Worm (Caenorhabditis elegans) whole organism, L3 larva: ENCODE measurements around the gene F54D10.5.
"Not testable (repeated sequence)": the region's sequence is repeated elsewhere in the genome, so short reads cannot be mapped to it uniquely, and the experiment has no call there.

Experiments used
- R02D3.7 ChIP-seq: fragments of 150-350 bp; optimal IDR thresholded peaks from 2 replicates; lab custom pipeline; 2014; ENCODE audit warnings: missing biosample characterization, missing genetic modification characterization
- ZK546.5 ChIP-seq: sonication (generic microtip); optimal IDR thresholded peaks from 2 replicates; lab custom pipeline; 2017; ENCODE audit warnings: missing biosample characterization, missing genetic modification characterization
- aly-2 ChIP-seq: fragments of 150-350 bp; optimal IDR thresholded peaks from 2 replicates; lab custom pipeline; 2014; ENCODE audit warnings: missing biosample characterization, missing genetic modification characterization
- ama-1 ChIP-seq: fragments of 150-350 bp; optimal IDR thresholded peaks from 2 replicates; lab custom pipeline; 2018
- ceh-28 ChIP-seq: fragments of 150-350 bp; optimal IDR thresholded peaks from 2 replicates; lab custom pipeline; 2014; ENCODE audit warnings: missing biosample characterization, missing genetic modification reagents, missing genetic modification characterization
- daf-12 ChIP-seq: fragments of 150-350 bp; optimal IDR thresholded peaks from 2 replicates; lab custom pipeline; 2014; ENCODE audit warnings: missing biosample characterization, missing genetic modification reagents, missing genetic modification characterization
- egl-27 ChIP-seq: sonication (generic microtip); optimal IDR thresholded peaks from 4 replicates; lab custom pipeline; 2017; ENCODE audit warnings: missing biosample characterization, missing genetic modification reagents, missing genetic modification characterization
- egl-5 ChIP-seq: fragments of 150-350 bp; optimal IDR thresholded peaks from 2 replicates; lab custom pipeline; 2017; ENCODE audit warnings: missing biosample characterization, missing genetic modification reagents, missing genetic modification characterization, inconsistent platforms
- elt-1 ChIP-seq: fragments of 150-350 bp; optimal IDR thresholded peaks from 2 replicates; lab custom pipeline; 2014; ENCODE audit warnings: missing biosample characterization, missing genetic modification characterization
- elt-2 ChIP-seq: sonication (generic microtip); optimal IDR thresholded peaks from 2 replicates; lab custom pipeline; 2016; ENCODE audit warnings: missing genetic modification reagents, mild to moderate bottlenecking, missing genetic modification characterization, missing compliant biosample characterization
- fkh-10 ChIP-seq: sonication (generic microtip); optimal IDR thresholded peaks from 2 replicates; lab custom pipeline; 2017; ENCODE audit warnings: missing biosample characterization, missing genetic modification reagents, missing genetic modification characterization
- fkh-2 ChIP-seq: fragments of 150-350 bp; optimal IDR thresholded peaks from 2 replicates; lab custom pipeline; 2014; ENCODE audit warnings: missing biosample characterization, missing genetic modification reagents, missing genetic modification characterization
- hmg-11 ChIP-seq: sonication (generic microtip); optimal IDR thresholded peaks from 2 replicates; lab custom pipeline; 2016; ENCODE audit warnings: missing genetic modification characterization, missing compliant biosample characterization
- jun-1 ChIP-seq: fragments of 150-350 bp; optimal IDR thresholded peaks from 2 replicates; lab custom pipeline; 2014; ENCODE audit warnings: missing biosample characterization, missing genetic modification reagents, missing genetic modification characterization
- lin-15B ChIP-seq: fragments of 150-350 bp; optimal IDR thresholded peaks from 2 replicates; lab custom pipeline; 2014; ENCODE audit warnings: missing biosample characterization, missing genetic modification characterization
- lin-39 ChIP-seq: fragments of 150-350 bp; optimal IDR thresholded peaks from 2 replicates; lab custom pipeline; 2018; ENCODE audit warnings: missing biosample characterization, missing genetic modification reagents, missing genetic modification characterization
- lsy-12 ChIP-seq: sonication (generic microtip); optimal IDR thresholded peaks from 2 replicates; lab custom pipeline; 2016; ENCODE audit warnings: mild to moderate bottlenecking, missing genetic modification characterization, missing compliant biosample characterization
- mml-1 ChIP-seq: fragments of 150-350 bp; sonication (generic microtip); optimal IDR thresholded peaks from 3 replicates; lab custom pipeline; 2014; ENCODE audit warnings: missing biosample characterization, missing genetic modification characterization
- nfya-1 ChIP-seq: sonication (generic microtip); optimal IDR thresholded peaks from 2 replicates; lab custom pipeline; 2017; ENCODE audit warnings: missing genetic modification characterization, mild to moderate bottlenecking, missing compliant biosample characterization, antibody characterized with exemption, moderate library complexity; ENCODE audit not compliant: insufficient read depth
- nhr-11 ChIP-seq: fragments of 150-350 bp; optimal IDR thresholded peaks from 2 replicates; lab custom pipeline; 2014; ENCODE audit warnings: missing biosample characterization, missing genetic modification characterization
- nhr-12 ChIP-seq: fragments of 150-350 bp; optimal IDR thresholded peaks from 2 replicates; lab custom pipeline; 2014; ENCODE audit warnings: missing biosample characterization, missing genetic modification characterization
- nhr-23 ChIP-seq: fragments of 150-350 bp; optimal IDR thresholded peaks from 2 replicates; lab custom pipeline; 2014; ENCODE audit warnings: missing biosample characterization, missing genetic modification reagents, missing genetic modification characterization
- nhr-25 ChIP-seq: sonication (generic microtip); optimal IDR thresholded peaks from 2 replicates; lab custom pipeline; 2017; ENCODE audit warnings: missing biosample characterization, missing genetic modification characterization
- nhr-28 ChIP-seq: fragments of 150-350 bp; optimal IDR thresholded peaks from 2 replicates; lab custom pipeline; 2014; ENCODE audit warnings: missing biosample characterization, missing genetic modification characterization
- nhr-43 ChIP-seq: sonication (generic microtip); optimal IDR thresholded peaks from 2 replicates; lab custom pipeline; 2016; ENCODE audit warnings: mild to moderate bottlenecking, missing genetic modification characterization, missing compliant biosample characterization; ENCODE audit not compliant: poor library complexity, severe bottlenecking
- nhr-67 ChIP-seq: fragments of 150-350 bp; optimal IDR thresholded peaks from 2 replicates; lab custom pipeline; 2014; ENCODE audit warnings: missing biosample characterization, missing genetic modification characterization
- nhr-76 ChIP-seq: fragments of 150-350 bp; sonication (generic microtip); optimal IDR thresholded peaks from 5 replicates; lab custom pipeline; 2014; ENCODE audit warnings: missing biosample characterization, missing genetic modification characterization
- nhr-77 ChIP-seq: fragments of 150-350 bp; optimal IDR thresholded peaks from 2 replicates; lab custom pipeline; 2014; ENCODE audit warnings: missing biosample characterization, missing genetic modification characterization
- pha-4 ChIP-seq: fragments of 150-350 bp; optimal IDR thresholded peaks from 2 replicates; lab custom pipeline; 2014; ENCODE audit warnings: missing biosample characterization, missing genetic modification reagents, missing genetic modification characterization
- pqm-1 ChIP-seq: fragments of 150-350 bp; optimal IDR thresholded peaks from 2 replicates; lab custom pipeline; 2017; ENCODE audit warnings: missing biosample characterization, missing genetic modification characterization, inconsistent platforms
- sea-2 ChIP-seq: fragments of 150-350 bp; sonication (generic microtip); optimal IDR thresholded peaks from 4 replicates; lab custom pipeline; 2014; ENCODE audit warnings: missing biosample characterization, missing genetic modification reagents, missing genetic modification characterization
- skn-1 ChIP-seq: fragments of 150-350 bp; optimal IDR thresholded peaks from 2 replicates; lab custom pipeline; 2014; ENCODE audit warnings: missing biosample characterization, missing genetic modification characterization
- snpc-4 ChIP-seq: fragments of 150-350 bp; optimal IDR thresholded peaks from 2 replicates; lab custom pipeline; 2014; ENCODE audit warnings: missing biosample characterization, missing genetic modification characterization
- tbx-2 ChIP-seq: sonication (generic microtip); optimal IDR thresholded peaks from 2 replicates; lab custom pipeline; 2016; ENCODE audit warnings: mild to moderate bottlenecking, missing genetic modification characterization, missing compliant biosample characterization
- unc-39 ChIP-seq: sonication (generic microtip); optimal IDR thresholded peaks from 4 replicates; lab custom pipeline; 2017; ENCODE audit warnings: missing biosample characterization, missing genetic modification characterization
- unc-62 ChIP-seq: fragments of 150-350 bp; sonication (generic microtip); optimal IDR thresholded peaks from 4 replicates; lab custom pipeline; 2014; ENCODE audit warnings: missing biosample characterization, missing genetic modification reagents, missing genetic modification characterization
- zag-1 ChIP-seq: fragments of 150-350 bp; optimal IDR thresholded peaks from 2 replicates; lab custom pipeline; 2014; ENCODE audit warnings: missing biosample characterization, missing genetic modification characterization
- ztf-4 ChIP-seq: fragments of 150-350 bp; optimal IDR thresholded peaks from 2 replicates; lab custom pipeline; 2014; ENCODE audit warnings: missing biosample characterization, missing genetic modification characterization

Gene F54D10.5

DNA sequence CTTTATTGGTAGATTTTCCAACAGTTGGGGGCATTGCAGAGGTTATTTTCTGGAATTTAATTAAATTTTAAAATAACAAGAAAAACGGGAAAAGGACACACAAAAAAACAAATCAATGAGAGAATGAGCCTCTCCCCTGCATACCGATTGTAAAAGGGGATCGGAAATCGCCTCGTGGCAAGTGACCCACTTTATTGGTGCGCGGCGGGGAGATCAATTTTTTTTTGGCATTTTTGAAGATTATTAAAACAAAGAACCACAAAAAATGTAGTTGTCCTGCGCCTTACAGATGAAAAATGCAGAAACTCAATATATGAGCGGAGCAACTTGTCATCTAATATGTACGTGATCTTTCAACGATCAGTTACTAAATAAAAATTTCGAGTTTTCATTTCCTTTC lies 13.3 kb upstream of the F54D10.5 start, which contains the start of gene F54D10.7:
Gene F54D10.7, minus strand, starts transcription at position 49 of the 400 bp plus-strand sequence.
- TF ChIP-seq nhr-12 (no peak), jun-1 (tag; lab: Kevin White, UChicago) (no peak), nhr-43 (tag; lab: Kevin White, UChicago) (no peak), mml-1 (tag; lab: Kevin White, UChicago) (no peak)

ce11 chrII:3816251-3816849 lies 8.4 kb upstream of the F54D10.5 start, which contains the start of gene fbxa-24:
fbxa-24 (plus strand) TSS chrII:3816526.
- TF ChIP-seq fkh-10; elt-1 (tag; lab: Kevin White, UChicago); ZK546.5 (tag; lab: Kevin White, UChicago): not testable (repeated sequence)

- TF ChIP-seq hmg-11 (tag; lab: Kevin White, UChicago) (peak; percentile 5), jun-1 (tag; lab: Kevin White, UChicago) (peak; percentile 83), pqm-1 (peak; percentile 80), elt-2 (tag; lab: Kevin White, UChicago) (peak; percentile 93), nhr-25 (tag; lab: Kevin White, UChicago) (no peak), fkh-10 (no peak), pha-4 (tag; lab: Kevin White, UChicago) (peak; percentile 6)
These were observed 7.7 kb upstream of the F54D10.5 start for ce11 chrII:3815445-3816208.

DNA sequence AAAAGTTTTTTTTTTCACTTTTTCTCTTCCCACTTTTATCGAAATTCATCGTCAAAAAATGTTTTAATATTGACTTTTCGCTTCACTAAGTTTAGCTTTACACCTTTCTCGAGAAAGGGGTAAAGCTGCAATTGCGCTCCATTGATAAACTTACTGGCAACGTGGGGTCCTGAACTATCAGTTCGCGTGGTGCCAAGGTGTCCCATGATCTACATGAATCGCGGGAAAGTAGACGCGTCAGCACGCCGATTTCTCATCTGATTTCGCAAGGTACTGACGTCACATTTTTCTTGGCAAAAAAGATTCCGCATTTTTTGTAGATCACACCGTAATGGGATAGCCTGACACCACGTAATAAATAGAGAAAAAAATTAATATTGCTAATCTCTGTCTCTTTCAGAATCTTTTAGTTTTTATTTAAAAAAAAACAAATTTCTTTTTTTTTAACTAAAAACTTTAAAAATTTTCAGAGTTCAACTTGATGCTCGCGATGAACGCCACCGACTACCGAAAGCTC lies 3.9 kb upstream of the F54D10.5 start, which contains the start of gene lido-15:
Gene lido-15, plus strand, starts transcription at position 467 of the 517 bp plus-strand sequence.
- TF ChIP-seq pha-4 (tag; lab: Kevin White, UChicago) (peak; percentile 48), nhr-76 (tag; lab: Kevin White, UChicago) (no peak), ama-1 (no peak), ztf-4 (no peak), pqm-1 (no peak), skn-1 (no peak), lsy-12 (no peak), lin-39 (tag; lab: Kevin White, UChicago) (no peak), unc-62 (GFP tag; lab: Kevin White, UChicago) (no peak)

- TF ChIP-seq snpc-4 (tag; lab: Kevin White, UChicago) = peak; percentile 40
- peak; percentile 57 for TF ChIP-seq hmg-11 (tag; lab: Kevin White, UChicago)
- peak; percentile 14 for TF ChIP-seq nhr-25 (tag; lab: Kevin White, UChicago)
- no peak for TF ChIP-seq daf-12 (tag; lab: Kevin White, UChicago)
- peak; percentile 33 for TF ChIP-seq nhr-23 (tag; lab: Kevin White, UChicago)
- TF ChIP-seq tbx-2 (tag; lab: Kevin White, UChicago) = no peak
- peak; percentile 73 for TF ChIP-seq lin-39 (tag; lab: Kevin White, UChicago)
- TF ChIP-seq lsy-12 = no peak
- peak; percentile 78 for TF ChIP-seq elt-2 (tag; lab: Kevin White, UChicago)
- TF ChIP-seq R02D3.7 = peak; percentile 39
- no peak for TF ChIP-seq mml-1 (tag; lab: Kevin White, UChicago)
- TF ChIP-seq egl-27 = no peak
- no peak for TF ChIP-seq sea-2 (GFP tag; lab: Kevin White, UChicago)
- TF ChIP-seq lin-15B = peak; percentile 2
- no peak for TF ChIP-seq zag-1 (tag; lab: Kevin White, UChicago)
- TF ChIP-seq unc-39 = no peak
- TF ChIP-seq skn-1 = no peak
- no peak for TF ChIP-seq ceh-28 (tag; lab: Kevin White, UChicago)
- no peak for TF ChIP-seq aly-2 (tag; lab: Kevin White, UChicago)
- TF ChIP-seq pha-4 (tag; lab: Kevin White, UChicago) = peak; percentile 75
- TF ChIP-seq pqm-1 = peak; percentile 24
- peak; percentile 7 for TF ChIP-seq egl-5 (tag; lab: Kevin White, UChicago)
- TF ChIP-seq nhr-67 (tag; lab: Kevin White, UChicago) = no peak
- TF ChIP-seq nhr-11 = no peak
- TF ChIP-seq nfya-1 = peak; percentile 53
- no peak for TF ChIP-seq fkh-10
- no peak for TF ChIP-seq nhr-28 (tag; lab: Kevin White, UChicago)
- no peak for TF ChIP-seq jun-1 (tag; lab: Kevin White, UChicago)
- no peak for TF ChIP-seq ZK546.5 (tag; lab: Kevin White, UChicago)
- TF ChIP-seq nhr-77 (tag; lab: Kevin White, UChicago) = no peak
- TF ChIP-seq fkh-2 = no peak
These were observed 2.6 kb upstream of the F54D10.5 start for ce11 chrII:3810550-3810949.
